Worm (Caenorhabditis elegans) whole organism, late embryonic: ENCODE data around the gene slcf-1.
A peak's percentile ranks its signal among the peaks of the same experiment; 100 is the strongest.

Experiments used
- C08G9.2 ChIP-seq: sonication (generic microtip); optimal IDR thresholded peaks from 2 replicates; lab custom pipeline; 2016; ENCODE audit warnings: mild to moderate bottlenecking, missing genetic modification characterization, moderate library complexity, missing compliant biosample characterization
- C38D4.7 ChIP-seq: fragments of 200-800 bp; sonication (Bioruptor generic); optimal IDR thresholded peaks from 2 replicates; lab custom pipeline; 2018; ENCODE audit warnings: mild to moderate bottlenecking, missing genetic modification characterization, moderate library complexity, missing compliant biosample characterization
- F13H6.1 ChIP-seq: sonication (generic microtip); optimal IDR thresholded peaks from 2 replicates; lab custom pipeline; 2016; ENCODE audit warnings: missing genetic modification characterization, missing compliant biosample characterization
- K09A11.1 ChIP-seq: sonication (generic microtip); optimal IDR thresholded peaks from 2 replicates; lab custom pipeline; 2017; ENCODE audit warnings: antibody characterized with exemption, mild to moderate bottlenecking, missing genetic modification characterization, missing compliant biosample characterization; ENCODE audit not compliant: insufficient read depth
- T23F11.4 ChIP-seq: fragments of 200-800 bp; sonication (Bioruptor generic); optimal IDR thresholded peaks from 2 replicates; lab custom pipeline; 2018; ENCODE audit warnings: mild to moderate bottlenecking, missing genetic modification characterization, missing compliant biosample characterization
- ceh-14 ChIP-seq: sonication (generic microtip); optimal IDR thresholded peaks from 2 replicates; lab custom pipeline; 2016; ENCODE audit warnings: missing genotype, missing genetic modification characterization, missing compliant biosample characterization
- ceh-19 ChIP-seq: fragments of 200-800 bp; sonication (Bioruptor generic); optimal IDR thresholded peaks from 2 replicates; lab custom pipeline; 2018; ENCODE audit warnings: mild to moderate bottlenecking, missing genetic modification characterization, missing compliant biosample characterization
- ceh-2 ChIP-seq: sonication (generic microtip); optimal IDR thresholded peaks from 2 replicates; lab custom pipeline; 2016; ENCODE audit warnings: missing genotype, missing genetic modification characterization, missing compliant biosample characterization
- ceh-24 ChIP-seq: sonication (generic microtip); optimal IDR thresholded peaks from 2 replicates; lab custom pipeline; 2016; ENCODE audit warnings: mild to moderate bottlenecking, missing genetic modification characterization, missing compliant biosample characterization
- ceh-30 ChIP-seq: fragments of 150-350 bp; optimal IDR thresholded peaks from 2 replicates; lab custom pipeline; 2014; ENCODE audit warnings: missing biosample characterization, missing genetic modification characterization
- ceh-48 ChIP-seq: sonication (generic microtip); optimal IDR thresholded peaks from 2 replicates; lab custom pipeline; 2016; ENCODE audit warnings: missing genetic modification characterization, inconsistent platforms, missing compliant biosample characterization
- ceh-6 ChIP-seq: fragments of 200-800 bp; sonication (Bioruptor generic); optimal IDR thresholded peaks from 2 replicates; lab custom pipeline; 2018; ENCODE audit warnings: mild to moderate bottlenecking, missing genetic modification characterization, missing compliant biosample characterization
- che-1 ChIP-seq: sonication (generic microtip); optimal IDR thresholded peaks from 2 replicates; lab custom pipeline; 2016; ENCODE audit warnings: mild to moderate bottlenecking, missing genetic modification characterization, missing compliant biosample characterization
- dmd-4 ChIP-seq: sonication (generic microtip); optimal IDR thresholded peaks from 2 replicates; lab custom pipeline; 2016; ENCODE audit warnings: borderline replicate concordance, missing genetic modification characterization, missing compliant biosample characterization
- elt-4 ChIP-seq: sonication (generic microtip); optimal IDR thresholded peaks from 2 replicates; lab custom pipeline; 2016; ENCODE audit warnings: missing genetic modification characterization, missing compliant biosample characterization
- ets-4 ChIP-seq: sonication (generic microtip); optimal IDR thresholded peaks from 2 replicates; lab custom pipeline; 2016; ENCODE audit warnings: missing genetic modification characterization, missing compliant biosample characterization
- eyg-1 ChIP-seq: sonication (generic microtip); optimal IDR thresholded peaks from 2 replicates; lab custom pipeline; 2016; ENCODE audit warnings: missing genotype, missing genetic modification characterization, missing compliant biosample characterization
- fax-1 ChIP-seq: sonication (generic microtip); optimal IDR thresholded peaks from 2 replicates; lab custom pipeline; 2016; ENCODE audit warnings: missing genotype, missing genetic modification characterization, missing compliant biosample characterization
- fkh-6 ChIP-seq: sonication (generic microtip); optimal IDR thresholded peaks from 2 replicates; lab custom pipeline; 2016; ENCODE audit warnings: missing genetic modification characterization, missing compliant biosample characterization
- gmeb-2 ChIP-seq: sonication (generic microtip); optimal IDR thresholded peaks from 2 replicates; lab custom pipeline; 2016; ENCODE audit warnings: missing genetic modification characterization, inconsistent platforms, missing compliant biosample characterization
- hlh-15 ChIP-seq: sonication (generic microtip); optimal IDR thresholded peaks from 2 replicates; lab custom pipeline; 2016; ENCODE audit warnings: missing genetic modification characterization, missing compliant biosample characterization
- hlh-30 ChIP-seq: sonication (generic microtip); optimal IDR thresholded peaks from 2 replicates; lab custom pipeline; 2017; ENCODE audit warnings: antibody characterized with exemption, missing genetic modification characterization, missing compliant biosample characterization; ENCODE audit not compliant: insufficient read depth
- hlh-6 ChIP-seq: sonication (generic microtip); optimal IDR thresholded peaks from 2 replicates; lab custom pipeline; 2016; ENCODE audit warnings: missing genotype, missing genetic modification characterization, missing compliant biosample characterization
- lim-6 ChIP-seq: sonication (generic microtip); optimal IDR thresholded peaks from 2 replicates; lab custom pipeline; 2016; ENCODE audit warnings: missing genetic modification characterization, missing compliant biosample characterization
- lin-11 ChIP-seq: fragments of 200-800 bp; sonication (Bioruptor generic); optimal IDR thresholded peaks from 2 replicates; lab custom pipeline; 2018; ENCODE audit warnings: mild to moderate bottlenecking, missing genetic modification characterization, missing compliant biosample characterization
- madf-2 ChIP-seq: sonication (generic microtip); optimal IDR thresholded peaks from 2 replicates; lab custom pipeline; 2017; ENCODE audit warnings: missing genetic modification characterization, missing compliant biosample characterization
- mec-3 ChIP-seq: sonication (generic microtip); optimal IDR thresholded peaks from 2 replicates; lab custom pipeline; 2016; ENCODE audit warnings: borderline replicate concordance, missing genetic modification characterization, missing compliant biosample characterization
- nhr-232 ChIP-seq: sonication (generic microtip); optimal IDR thresholded peaks from 2 replicates; lab custom pipeline; 2016; ENCODE audit warnings: missing genetic modification characterization, missing compliant biosample characterization
- pax-1 ChIP-seq: fragments of 150-350 bp; optimal IDR thresholded peaks from 2 replicates; lab custom pipeline; 2014; ENCODE audit warnings: missing biosample characterization, missing genetic modification characterization
- pha-2 ChIP-seq: sonication (generic microtip); optimal IDR thresholded peaks from 2 replicates; lab custom pipeline; 2017; ENCODE audit warnings: mild to moderate bottlenecking, missing genetic modification characterization, missing compliant biosample characterization
- pros-1 ChIP-seq: fragments of 150-350 bp; optimal IDR thresholded peaks from 2 replicates; lab custom pipeline; 2014; ENCODE audit warnings: missing biosample characterization, missing genetic modification reagents, missing genetic modification characterization
- ref-2 ChIP-seq: sonication (generic microtip); optimal IDR thresholded peaks from 2 replicates; lab custom pipeline; 2016; ENCODE audit warnings: missing genetic modification characterization, missing compliant biosample characterization
- rnt-1 ChIP-seq: sonication (generic microtip); optimal IDR thresholded peaks from 2 replicates; lab custom pipeline; 2016; ENCODE audit warnings: missing genetic modification characterization, missing compliant biosample characterization
- sdc-2 ChIP-seq: sonication (generic microtip); optimal IDR thresholded peaks from 2 replicates; lab custom pipeline; 2016; ENCODE audit warnings: missing genotype, missing genetic modification characterization, missing compliant biosample characterization
- sox-2 ChIP-seq: fragments of 200-800 bp; sonication (Bioruptor generic); IDR thresholded peaks from 2 replicates; pipeline ENCODE4 v1.3.6; 2022; ENCODE audit warnings: missing genetic modification reagents, missing genetic modification characterization, missing compliant biosample characterization
- sox-4 ChIP-seq: sonication (generic microtip); optimal IDR thresholded peaks from 2 replicates; lab custom pipeline; 2017; ENCODE audit warnings: mild to moderate bottlenecking, missing genetic modification characterization, inconsistent platforms, missing compliant biosample characterization
- tbx-7 ChIP-seq: sonication (generic microtip); optimal IDR thresholded peaks from 2 replicates; lab custom pipeline; 2016; ENCODE audit warnings: missing genotype, missing genetic modification characterization, missing compliant biosample characterization
- ttx-3 ChIP-seq: sonication (generic microtip); optimal IDR thresholded peaks from 2 replicates; lab custom pipeline; 2016; ENCODE audit warnings: missing genetic modification reagents, missing genetic modification characterization, missing compliant biosample characterization
- unc-42 ChIP-seq: sonication (generic microtip); optimal IDR thresholded peaks from 2 replicates; lab custom pipeline; 2016; ENCODE audit warnings: missing genotype, missing genetic modification characterization, missing compliant biosample characterization
- unc-55 ChIP-seq: sonication (generic microtip); optimal IDR thresholded peaks from 2 replicates; lab custom pipeline; 2017; ENCODE audit warnings: missing biosample characterization, missing genetic modification reagents, missing genetic modification characterization
- ztf-16 ChIP-seq: sonication (generic microtip); optimal IDR thresholded peaks from 2 replicates; lab custom pipeline; 2017; ENCODE audit warnings: missing genetic modification characterization, missing compliant biosample characterization

The slcf-1 gene

ce11 chrX:10555189-10555964 is 26.3 kb downstream of the slcf-1 start, which contains the start of gene syd-2 (continued):
- TF ChIP-seq pros-1 (peak; percentile 60), ceh-24 (peak; percentile 3), madf-2 (tag; lab: Kevin White, UChicago) (peak; percentile 45), eyg-1 (tag; lab: Kevin White, UChicago) (peak; percentile 69), sox-2 (GFP tag; lab: Robert Waterston, UW) (peak; percentile 34), ceh-30 (tag; lab: Kevin White, UChicago) (no peak), dmd-4 (tag; lab: Kevin White, UChicago) (peak; percentile 52), ceh-14 (tag; lab: Kevin White, UChicago) (peak; percentile 82), fax-1 (tag; lab: Kevin White, UChicago) (peak; percentile 46), hlh-30 (tag; lab: Kevin White, UChicago) (peak; percentile 65), F13H6.1 (peak; percentile 64), ztf-16 (tag; lab: Kevin White, UChicago) (no peak), ceh-2 (tag; lab: Kevin White, UChicago) (peak; percentile 68), nhr-232 (tag; lab: Kevin White, UChicago) (peak; percentile 2), sdc-2 (tag; lab: Kevin White, UChicago) (peak; percentile 80), K09A11.1 (tag; lab: Kevin White, UChicago) (peak; percentile 44), hlh-6 (peak; percentile 58), ref-2 (peak; percentile 93)

ce11 chrX:10556764-10557163 is 27.7 kb downstream of the slcf-1 start:
- TF ChIP-seq pha-2 (tag; lab: Kevin White, UChicago) (no peak), ztf-16 (tag; lab: Kevin White, UChicago) (no peak), elt-4 (tag; lab: Kevin White, UChicago) (no peak), ceh-30 (tag; lab: Kevin White, UChicago) (no peak), madf-2 (tag; lab: Kevin White, UChicago) (no peak), pax-1 (tag; lab: Kevin White, UChicago) (no peak)

ce11 chrX:10559203-10559602 is 30.1 kb downstream of the slcf-1 start, which contains the start of gene F59F5.7:
F59F5.7 (plus strand) TSS chrX:10559503.
- TF ChIP-seq fkh-6 (tag; lab: Kevin White, UChicago) (no peak), ttx-3 (no peak), ceh-19 (GFP tag; lab: Kevin White, UChicago) (no peak), ets-4 (tag; lab: Kevin White, UChicago) (no peak)

- TF ChIP-seq unc-42 (tag; lab: Kevin White, UChicago) (peak; percentile 72), unc-55 (GFP tag; lab: Kevin White, UChicago) (no peak)
These were observed 37.7 kb downstream of the slcf-1 start for ce11 chrX:10566775-10567174.

ce11 chrX:10568385-10569149 is 39.5 kb downstream of the slcf-1 start:
- TF ChIP-seq ztf-16 (tag; lab: Kevin White, UChicago) (peak; percentile 67), lim-6 (tag; lab: Kevin White, UChicago) (peak; percentile 4), C08G9.2 (tag; lab: Kevin White, UChicago) (peak; percentile 56), lin-11 (tag; lab: Kevin White, UChicago) (no peak), mec-3 (tag; lab: Kevin White, UChicago) (peak; percentile 36), ceh-6 (GFP tag; lab: Kevin White, UChicago) (peak; percentile 55), ceh-48 (tag; lab: Kevin White, UChicago) (peak; percentile 96), rnt-1 (tag; lab: Kevin White, UChicago) (peak; percentile 93), tbx-7 (tag; lab: Kevin White, UChicago) (peak; percentile 19), sox-4 (tag; lab: Kevin White, UChicago) (no peak), nhr-232 (tag; lab: Kevin White, UChicago) (peak; percentile 60), ceh-2 (tag; lab: Kevin White, UChicago) (peak; percentile 73), ref-2 (peak; percentile 95), T23F11.4 (GFP tag; lab: Kevin White, UChicago) (no peak), gmeb-2 (tag; lab: Kevin White, UChicago) (no peak), C38D4.7 (GFP tag; lab: Kevin White, UChicago) (peak; percentile 23), pax-1 (tag; lab: Kevin White, UChicago) (peak; percentile 57), ceh-19 (GFP tag; lab: Kevin White, UChicago) (peak; percentile 57), hlh-15 (tag; lab: Kevin White, UChicago) (no peak), che-1 (tag; lab: Kevin White, UChicago) (peak; percentile 59), ets-4 (tag; lab: Kevin White, UChicago) (peak; percentile 21)
